Worm (Caenorhabditis elegans) whole organism, L1 larva: Measurements from ENCODE around the gene Y62H9A.3.

Source experiments
- Y116A8C.19 ChIP-seq: sonication (generic microtip); optimal IDR thresholded peaks from 2 replicates; lab custom pipeline; 2016; ENCODE audit warnings: missing compliant biosample characterization, missing genetic modification characterization, borderline replicate concordance
- alr-1 ChIP-seq: fragments of 200-800 bp; sonication (Bioruptor generic); optimal IDR thresholded peaks from 2 replicates; lab custom pipeline; 2018; ENCODE audit warnings: borderline replicate concordance, mild to moderate bottlenecking, missing genetic modification characterization, missing compliant biosample characterization
- ama-1 ChIP-seq: fragments of 150-350 bp; optimal IDR thresholded peaks from 2 replicates; lab custom pipeline; 2014
- blmp-1 ChIP-seq: fragments of 150-350 bp; optimal IDR thresholded peaks from 2 replicates; lab custom pipeline; 2014; ENCODE audit warnings: missing biosample characterization, missing genetic modification characterization
- ceh-82 ChIP-seq, 3 experiments: fragments of 150-350 bp in 1 of 3; sonication (generic microtip) in 2 of 3; optimal IDR thresholded peaks; 2 replicates each; lab custom pipeline; 2014 to 2017; ENCODE audit warnings: missing biosample characterization in 3 of 3, missing genetic modification characterization in 3 of 3
- ces-1 ChIP-seq: fragments of 150-350 bp; optimal IDR thresholded peaks from 2 replicates; lab custom pipeline; 2014; ENCODE audit warnings: missing biosample characterization, missing genetic modification reagents, missing genetic modification characterization
- dpl-1 ChIP-seq, 3 experiments: fragments of 150-350 bp in 2 of 3; sonication (generic microtip) in 1 of 3; optimal IDR thresholded peaks; 2 replicates each; lab custom pipeline; 2014 to 2017; ENCODE audit warnings: missing biosample characterization in 3 of 3, missing genetic modification characterization in 3 of 3, missing genetic modification reagents in 3 of 3
- dsc-1 ChIP-seq: sonication (generic microtip); optimal IDR thresholded peaks from 2 replicates; lab custom pipeline; 2016; ENCODE audit warnings: mild to moderate bottlenecking, missing genetic modification characterization, missing compliant biosample characterization
- elt-2 ChIP-seq: sonication (generic microtip); optimal IDR thresholded peaks from 2 replicates; lab custom pipeline; 2016; ENCODE audit warnings: missing genetic modification characterization, mild to moderate bottlenecking, inconsistent platforms, missing compliant biosample characterization, missing genetic modification reagents
- elt-3 ChIP-seq, 6 experiments: fragments of 150-350 bp in 1 of 6; sonication (generic microtip); optimal IDR thresholded peaks; 2 replicates each; lab custom pipeline; 2017 to 2018; ENCODE audit warnings: missing biosample characterization in 6 of 6, missing genetic modification characterization in 6 of 6, inconsistent platforms in 1 of 6
- fkh-10 ChIP-seq: sonication (generic microtip); optimal IDR thresholded peaks from 2 replicates; lab custom pipeline; 2017; ENCODE audit warnings: missing biosample characterization, missing genetic modification reagents, missing genetic modification characterization
- fkh-8 ChIP-seq: sonication (generic microtip); optimal IDR thresholded peaks from 2 replicates; lab custom pipeline; 2016; ENCODE audit warnings: mild to moderate bottlenecking, missing genetic modification characterization, missing compliant biosample characterization
- fos-1 ChIP-seq: fragments of 150-350 bp; optimal IDR thresholded peaks from 2 replicates; lab custom pipeline; 2014; ENCODE audit warnings: missing biosample characterization, missing genetic modification characterization
- hlh-4 ChIP-seq: sonication (generic microtip); optimal IDR thresholded peaks from 2 replicates; lab custom pipeline; 2016; ENCODE audit warnings: mild to moderate bottlenecking, missing genetic modification characterization, missing compliant biosample characterization
- irx-1 ChIP-seq: sonication (generic microtip); optimal IDR thresholded peaks from 2 replicates; lab custom pipeline; 2016; ENCODE audit warnings: missing genetic modification characterization, missing compliant biosample characterization
- lin-13 ChIP-seq: fragments of 150-350 bp; optimal IDR thresholded peaks from 2 replicates; lab custom pipeline; 2014; ENCODE audit warnings: missing biosample characterization, missing genetic modification reagents, missing genetic modification characterization
- mdl-1 ChIP-seq, 2 experiments: fragments of 150-350 bp; optimal IDR thresholded peaks; 2 replicates each; lab custom pipeline; 2014 to 2017; ENCODE audit warnings: missing biosample characterization in 2 of 2, missing genetic modification characterization in 2 of 2, inconsistent platforms in 1 of 2
- mef-2 ChIP-seq: fragments of 150-350 bp; optimal IDR thresholded peaks from 2 replicates; lab custom pipeline; 2014; ENCODE audit warnings: missing biosample characterization, missing genetic modification characterization
- mep-1 ChIP-seq: fragments of 150-350 bp; optimal IDR thresholded peaks from 2 replicates; lab custom pipeline; 2014; ENCODE audit warnings: missing biosample characterization, missing genetic modification characterization
- nhr-11 ChIP-seq: fragments of 150-350 bp; optimal IDR thresholded peaks from 2 replicates; lab custom pipeline; 2014; ENCODE audit warnings: missing biosample characterization, missing genetic modification characterization
- nhr-237 ChIP-seq: fragments of 150-350 bp; optimal IDR thresholded peaks from 2 replicates; lab custom pipeline; 2014; ENCODE audit warnings: missing biosample characterization, missing genetic modification characterization
- nhr-28 ChIP-seq: fragments of 150-350 bp; optimal IDR thresholded peaks from 2 replicates; lab custom pipeline; 2014; ENCODE audit warnings: missing biosample characterization, missing genetic modification characterization
- nhr-47 ChIP-seq: sonication (generic microtip); optimal IDR thresholded peaks from 2 replicates; lab custom pipeline; 2016; ENCODE audit warnings: mild to moderate bottlenecking, missing genetic modification characterization, moderate library complexity, missing compliant biosample characterization
- nhr-71 ChIP-seq: sonication (generic microtip); optimal IDR thresholded peaks from 2 replicates; lab custom pipeline; 2016; ENCODE audit warnings: mild to moderate bottlenecking, missing genetic modification characterization, moderate library complexity, missing compliant biosample characterization
- nhr-85 ChIP-seq: sonication (generic microtip); peaks from one replicate; lab custom pipeline; 2016; ENCODE audit warnings: missing genetic modification characterization, inconsistent platforms, missing compliant biosample characterization
- pax-3 ChIP-seq: fragments of 200-800 bp; sonication (Bioruptor generic); optimal IDR thresholded peaks from 2 replicates; lab custom pipeline; 2018; ENCODE audit warnings: mild to moderate bottlenecking, missing genetic modification characterization, moderate library complexity, missing compliant biosample characterization
- pqm-1 ChIP-seq: sonication (generic microtip); optimal IDR thresholded peaks from 3 replicates; lab custom pipeline; 2017; ENCODE audit warnings: missing biosample characterization, missing genetic modification characterization
- rnt-1 ChIP-seq: sonication (generic microtip); optimal IDR thresholded peaks from 2 replicates; lab custom pipeline; 2016; ENCODE audit warnings: mild to moderate bottlenecking, missing genetic modification characterization, moderate library complexity, missing compliant biosample characterization
- skn-1 ChIP-seq: fragments of 150-350 bp; optimal IDR thresholded peaks from 2 replicates; lab custom pipeline; 2014; ENCODE audit warnings: missing biosample characterization, missing genetic modification characterization
- sox-4 ChIP-seq: sonication (generic microtip); optimal IDR thresholded peaks from 2 replicates; lab custom pipeline; 2016; ENCODE audit warnings: missing genetic modification characterization, missing compliant biosample characterization
- sptf-1 ChIP-seq: fragments of 150-350 bp; optimal IDR thresholded peaks from 2 replicates; lab custom pipeline; 2014; ENCODE audit warnings: missing biosample characterization, missing genetic modification characterization
- sup-37 ChIP-seq: fragments of 200-800 bp; sonication (Bioruptor generic); optimal IDR thresholded peaks from 2 replicates; lab custom pipeline; 2018; ENCODE audit warnings: mild to moderate bottlenecking, missing genetic modification characterization, missing compliant biosample characterization
- tbx-2 ChIP-seq: sonication (generic microtip); optimal IDR thresholded peaks from 2 replicates; lab custom pipeline; 2016; ENCODE audit warnings: missing genetic modification characterization, missing compliant biosample characterization
- unc-130 ChIP-seq: fragments of 150-350 bp; optimal IDR thresholded peaks from 2 replicates; lab custom pipeline; 2017; ENCODE audit warnings: missing biosample characterization, missing genetic modification characterization, inconsistent platforms
- unc-30 ChIP-seq: sonication (generic microtip); optimal IDR thresholded peaks from 2 replicates; lab custom pipeline; 2017; ENCODE audit warnings: missing biosample characterization, missing genetic modification characterization
- unc-98 ChIP-seq: fragments of 200-800 bp; sonication (Bioruptor generic); IDR thresholded peaks from 2 replicates; pipeline ENCODE4 v1.3.6; 2022; ENCODE audit warnings: missing genetic modification characterization, missing compliant biosample characterization
- zip-4 ChIP-seq: fragments of 200-800 bp; sonication (Bioruptor generic); optimal IDR thresholded peaks from 2 replicates; lab custom pipeline; 2018; ENCODE audit warnings: mild to moderate bottlenecking, missing genetic modification characterization, moderate library complexity, missing compliant biosample characterization
- ztf-4 ChIP-seq: fragments of 150-350 bp; optimal IDR thresholded peaks from 2 replicates; lab custom pipeline; 2014; ENCODE audit warnings: missing biosample characterization, missing genetic modification characterization

The Y62H9A.3 gene

ce11 chrX:11865083-11865482 is 14.7 kb downstream of the Y62H9A.3 start, which contains the start of gene F54F7.6:
Gene F54F7.6 (plus strand): TSS chrX:11865383.
- no peak for TF ChIP-seq skn-1 (tag; lab: Kevin White, UChicago)
- no peak for TF ChIP-seq ztf-4
- no peak for TF ChIP-seq dpl-1 (GFP tag; optimal IDR thresholded peaks at IDR 0.05; lab: Kevin White, UChicago)
- no peak for TF ChIP-seq mdl-1 (tag; optimal IDR thresholded peaks at IDR 0.05; lab: Kevin White, UChicago)
- TF ChIP-seq elt-2 (tag; lab: Kevin White, UChicago) = no peak
- no peak for TF ChIP-seq nhr-85 (tag; lab: Kevin White, UChicago)
- no peak for TF ChIP-seq fos-1 (tag; lab: Kevin White, UChicago)
- TF ChIP-seq nhr-71 = no peak
- TF ChIP-seq sox-4 (tag; lab: Kevin White, UChicago) = no peak
- no peak for TF ChIP-seq lin-13 (GFP tag; lab: Kevin White, UChicago)
- TF ChIP-seq alr-1 (tag; lab: Kevin White, UChicago) = no peak
- no peak for TF ChIP-seq irx-1
- TF ChIP-seq blmp-1 (tag; lab: Kevin White, UChicago) = no peak
- TF ChIP-seq nhr-237 (tag; lab: Kevin White, UChicago) = no peak
- TF ChIP-seq sup-37 (GFP tag; lab: Kevin White, UChicago) = no peak
- TF ChIP-seq unc-98 (GFP tag; lab: Robert Waterston, UW) = no peak
- TF ChIP-seq ces-1 (GFP tag; lab: Kevin White, UChicago) = no peak
- TF ChIP-seq sptf-1 (tag; lab: Kevin White, UChicago) = no peak

ce11 chrX:11863307-11863706 is 16.5 kb downstream of the Y62H9A.3 start, which contains the start of gene F54F7.10:
Gene F54F7.10 (plus strand): TSS chrX:11863607.
- TF ChIP-seq nhr-85 (tag; lab: Kevin White, UChicago) = no peak
- TF ChIP-seq nhr-11 (tag; lab: Kevin White, UChicago) = no peak
- TF ChIP-seq fkh-8 = no peak
- no peak for TF ChIP-seq alr-1 (tag; lab: Kevin White, UChicago)
- TF ChIP-seq ceh-82 (tag; optimal IDR thresholded peaks at IDR 0.05; lab: Kevin White, UChicago) = no peak
- TF ChIP-seq sox-4 (tag; lab: Kevin White, UChicago) = no peak
- no peak for TF ChIP-seq rnt-1 (tag; lab: Kevin White, UChicago)
- no peak for TF ChIP-seq pax-3 (tag; lab: Kevin White, UChicago)
- no peak for TF ChIP-seq tbx-2 (tag; lab: Kevin White, UChicago)
- TF ChIP-seq unc-130 (tag; lab: Kevin White, UChicago) = no peak
- TF ChIP-seq Y116A8C.19 (tag; lab: Kevin White, UChicago) = no peak
- no peak for TF ChIP-seq unc-98 (GFP tag; lab: Robert Waterston, UW)
- no peak for TF ChIP-seq hlh-4 (tag; lab: Kevin White, UChicago)
- no peak for TF ChIP-seq fkh-10 (GFP tag; lab: Kevin White, UChicago)
- TF ChIP-seq pqm-1 = no peak
- no peak for TF ChIP-seq unc-30 (tag; lab: Kevin White, UChicago)
- no peak for TF ChIP-seq zip-4

DNA sequence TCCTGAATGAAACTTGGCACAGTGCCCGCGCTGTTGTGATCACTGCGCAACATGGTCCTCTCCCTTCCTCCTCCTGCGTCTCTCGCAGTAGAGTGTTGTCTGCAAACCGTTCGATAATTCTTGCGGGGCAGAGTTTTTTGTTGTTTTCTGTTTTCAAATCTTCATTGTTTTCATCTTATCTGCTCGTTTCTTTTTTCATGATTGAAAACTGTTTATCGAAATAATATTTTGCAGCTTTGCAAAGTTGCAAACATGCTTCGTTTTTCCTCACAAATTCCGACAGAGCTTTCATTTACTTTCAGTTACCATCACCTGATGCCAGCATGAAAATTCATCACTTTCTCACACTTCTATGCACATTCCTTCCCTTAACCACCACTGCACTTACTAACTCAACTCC is 22.6 kb downstream of the Y62H9A.3 start, which contains the start of gene mes-1:
Gene mes-1, plus strand, starts transcription at position 301 of the 400 bp plus-strand sequence.
- no peak for TF ChIP-seq mep-1 (tag; lab: Kevin White, UChicago)
- TF ChIP-seq nhr-237 (tag; lab: Kevin White, UChicago) = no peak
- no peak for TF ChIP-seq fos-1 (tag; lab: Kevin White, UChicago)
- TF ChIP-seq dsc-1 (tag; lab: Kevin White, UChicago) = no peak
- no peak for TF ChIP-seq nhr-47 (tag; lab: Kevin White, UChicago)
- TF ChIP-seq pax-3 (tag; lab: Kevin White, UChicago) = no peak
- no peak for TF ChIP-seq dpl-1 (GFP tag; optimal IDR thresholded peaks at IDR 0.05; lab: Kevin White, UChicago)
- no peak for TF ChIP-seq nhr-28
- TF ChIP-seq ama-1 = no peak
- no peak for TF ChIP-seq elt-3 (tag; optimal IDR thresholded peaks at IDR 0.05; lab: Kevin White, UChicago)
- TF ChIP-seq, all 84 proteins: peak for 0

- TF ChIP-seq mef-2 (tag; lab: Kevin White, UChicago) = no peak
Observed at ce11 chrX:11856214-11856613, 23.6 kb downstream of the Y62H9A.3 start.
